Worm (Caenorhabditis elegans) whole organism, L4 larva: Measurements from ENCODE around the gene npr-41.

Source experiments
- F26F4.8 ChIP-seq: fragments of 200-800 bp; sonication (Bioruptor generic); conservative IDR thresholded peaks from 2 replicates; pipeline ENCODE4 v1.3.6; 2022; ENCODE audit warnings: missing genetic modification characterization, missing compliant biosample characterization
- T26A8.4 ChIP-seq: fragments of 200-800 bp; sonication (Bioruptor generic); IDR thresholded peaks from 2 replicates; pipeline ENCODE4 v1.3.6; 2022; ENCODE audit warnings: missing genetic modification characterization, missing compliant biosample characterization
- ZK546.5 ChIP-seq, 2 experiments: sonication (generic microtip); optimal IDR thresholded peaks; 2 replicates each; lab custom pipeline; 2017; ENCODE audit warnings: missing biosample characterization in 2 of 2, missing genetic modification characterization in 2 of 2
- aha-1 ChIP-seq: fragments of 150-350 bp; peaks from one replicate; lab custom pipeline; 2014; ENCODE audit warnings: missing biosample characterization, missing genetic modification characterization
- ama-1 ChIP-seq: fragments of 150-350 bp; optimal IDR thresholded peaks from 2 replicates; lab custom pipeline; 2014; ENCODE audit warnings: inconsistent platforms, mixed read lengths
- arid-1 ChIP-seq: fragments of 200-800 bp; sonication (Bioruptor generic); conservative IDR thresholded peaks from 2 replicates; pipeline ENCODE4 v1.3.6; 2022; ENCODE audit warnings: missing genetic modification reagents, missing genetic modification characterization, missing compliant biosample characterization
- ceh-20 ChIP-seq: fragments of 200-800 bp; sonication (Bioruptor generic); IDR thresholded peaks from 2 replicates; pipeline ENCODE4 v1.3.6; 2022; ENCODE audit warnings: missing genetic modification reagents, missing genetic modification characterization, missing compliant biosample characterization
- ceh-28 ChIP-seq: fragments of 150-350 bp; optimal IDR thresholded peaks from 2 replicates; lab custom pipeline; 2014; ENCODE audit warnings: missing biosample characterization, missing genetic modification reagents, missing genetic modification characterization
- ceh-32 ChIP-seq: sonication (generic microtip); optimal IDR thresholded peaks from 2 replicates; lab custom pipeline; 2016; ENCODE audit warnings: mild to moderate bottlenecking, missing genetic modification characterization, missing compliant biosample characterization; ENCODE audit not compliant: poor library complexity
- daf-16 ChIP-seq, 3 experiments: sonication (generic microtip); optimal IDR thresholded peaks; 2 replicates each; lab custom pipeline; 2016 to 2017; ENCODE audit warnings: missing genetic modification characterization in 3 of 3, missing genetic modification reagents in 3 of 3, mild to moderate bottlenecking in 2 of 3, missing compliant biosample characterization in 2 of 3, missing biosample characterization in 1 of 3, moderate library complexity in 1 of 3
- dmd-8 ChIP-seq: fragments of 200-800 bp; sonication (Bioruptor generic); IDR thresholded peaks from 2 replicates; pipeline ENCODE4 v1.3.6; 2022; ENCODE audit warnings: missing genetic modification characterization, missing compliant biosample characterization
- dmd-9 ChIP-seq: fragments of 200-800 bp; sonication (Bioruptor generic); IDR thresholded peaks from 2 replicates; pipeline ENCODE4 v1.3.6; 2022; ENCODE audit warnings: missing genetic modification reagents, missing genetic modification characterization, missing compliant biosample characterization
- dpl-1 ChIP-seq: fragments of 150-350 bp; optimal IDR thresholded peaks from 2 replicates; lab custom pipeline; 2014; ENCODE audit warnings: missing biosample characterization, missing genetic modification reagents, missing genetic modification characterization
- dve-1 ChIP-seq: sonication (generic microtip); optimal IDR thresholded peaks from 2 replicates; lab custom pipeline; 2017; ENCODE audit warnings: antibody characterized with exemption, mild to moderate bottlenecking, missing genetic modification characterization, missing compliant biosample characterization; ENCODE audit not compliant: insufficient read depth
- hlh-30 ChIP-seq: sonication (generic microtip); optimal IDR thresholded peaks from 2 replicates; lab custom pipeline; 2017; ENCODE audit warnings: antibody characterized with exemption, mild to moderate bottlenecking, missing genetic modification characterization, missing compliant biosample characterization; ENCODE audit not compliant: insufficient read depth
- lim-7 ChIP-seq: fragments of 200-800 bp; sonication (Bioruptor generic); IDR thresholded peaks from 2 replicates; pipeline ENCODE4 v1.3.6; 2022; ENCODE audit warnings: missing genetic modification characterization, missing compliant biosample characterization
- lin-13 ChIP-seq: fragments of 150-350 bp; optimal IDR thresholded peaks from 2 replicates; lab custom pipeline; 2014; ENCODE audit warnings: missing biosample characterization, missing genetic modification reagents, missing genetic modification characterization
- lin-15B ChIP-seq: fragments of 150-350 bp; sonication (generic microtip); optimal IDR thresholded peaks from 3 replicates; lab custom pipeline; 2014; ENCODE audit warnings: missing biosample characterization, missing genetic modification characterization
- lin-29 ChIP-seq: fragments of 200-800 bp; sonication (Bioruptor generic); IDR thresholded peaks from 2 replicates; pipeline ENCODE4 v1.3.6; 2022; ENCODE audit warnings: missing genetic modification reagents, missing genetic modification characterization, missing compliant biosample characterization
- lin-38 ChIP-seq: fragments of 200-800 bp; sonication (Bioruptor generic); IDR thresholded peaks from 2 replicates; pipeline ENCODE4 v1.3.6; 2022; ENCODE audit warnings: missing genetic modification reagents, missing genetic modification characterization, missing compliant biosample characterization
- lir-3 ChIP-seq: sonication (generic microtip); optimal IDR thresholded peaks from 2 replicates; lab custom pipeline; 2016; ENCODE audit warnings: mild to moderate bottlenecking, missing genetic modification characterization, missing compliant biosample characterization
- lsy-2 ChIP-seq, 2 experiments: fragments of 150-350 bp in 1 of 2; sonication (generic microtip) in 1 of 2; optimal IDR thresholded peaks; 2 replicates each; lab custom pipeline; 2014 to 2017; ENCODE audit warnings: missing biosample characterization in 2 of 2, missing genetic modification characterization in 2 of 2
- mep-1 ChIP-seq: fragments of 150-350 bp; sonication (generic microtip); optimal IDR thresholded peaks from 3 replicates; lab custom pipeline; 2014; ENCODE audit warnings: missing biosample characterization, missing genetic modification characterization
- mes-2 ChIP-seq: sonication (generic microtip); optimal IDR thresholded peaks from 2 replicates; lab custom pipeline; 2016; ENCODE audit warnings: missing genotype, mild to moderate bottlenecking, missing genetic modification characterization, missing compliant biosample characterization; ENCODE audit not compliant: poor library complexity, severe bottlenecking
- mxl-2 ChIP-seq: fragments of 200-800 bp; sonication (Bioruptor generic); conservative IDR thresholded peaks from 2 replicates; pipeline ENCODE4 v1.3.6; 2022; ENCODE audit warnings: missing genetic modification reagents, missing genetic modification characterization, missing compliant biosample characterization
- nhr-10 ChIP-seq: fragments of 150-350 bp; optimal IDR thresholded peaks from 2 replicates; lab custom pipeline; 2014; ENCODE audit warnings: missing biosample characterization, missing genetic modification characterization
- nhr-28 ChIP-seq: fragments of 150-350 bp; optimal IDR thresholded peaks from 2 replicates; lab custom pipeline; 2014; ENCODE audit warnings: missing biosample characterization, missing genetic modification characterization
- nhr-48 ChIP-seq: sonication (generic microtip); optimal IDR thresholded peaks from 2 replicates; lab custom pipeline; 2016; ENCODE audit warnings: mild to moderate bottlenecking, missing genetic modification characterization, missing compliant biosample characterization
- nhr-6 ChIP-seq: fragments of 150-350 bp; optimal IDR thresholded peaks from 2 replicates; lab custom pipeline; 2014; ENCODE audit warnings: missing biosample characterization, missing genetic modification characterization
- nhr-76 ChIP-seq: fragments of 150-350 bp; optimal IDR thresholded peaks from 2 replicates; lab custom pipeline; 2014; ENCODE audit warnings: missing biosample characterization, missing genetic modification characterization
- zip-11 ChIP-seq: fragments of 200-800 bp; sonication (Bioruptor generic); IDR thresholded peaks from 2 replicates; pipeline ENCODE4 v1.3.6; 2022; ENCODE audit warnings: missing genetic modification characterization, missing compliant biosample characterization
- zip-2 ChIP-seq: fragments of 150-350 bp; optimal IDR thresholded peaks from 2 replicates; lab custom pipeline; 2014; ENCODE audit warnings: missing biosample characterization, missing genetic modification characterization

Gene npr-41

DNA sequence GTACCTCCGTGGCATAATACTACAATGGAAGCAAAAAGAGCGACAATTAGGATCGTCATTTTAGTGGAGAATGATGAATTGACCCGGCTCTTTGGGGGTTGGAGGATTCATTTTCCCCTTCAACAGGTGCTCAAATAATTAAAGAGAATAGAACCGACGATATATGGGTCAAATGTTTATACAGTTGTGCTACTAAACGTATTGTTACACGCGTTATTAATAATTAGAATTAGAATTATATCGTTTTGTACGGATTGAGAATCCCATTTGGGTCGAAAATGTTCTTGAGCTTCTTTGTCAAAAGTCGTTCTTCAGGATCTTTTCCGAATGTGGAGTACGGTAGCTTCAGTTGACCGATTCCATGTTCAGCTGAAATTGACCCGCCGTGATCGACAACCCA, 28.3 kb downstream of the npr-41 start, which contains the start of gene Y62F5A.9:
TSS of gene Y62F5A.9 (minus strand) at position 101 of the 400 bp plus-strand sequence.
- no peak for TF ChIP-seq aha-1 (tag; lab: Kevin White, UChicago)
- no peak for TF ChIP-seq daf-16 (GFP tag; optimal IDR thresholded peaks at IDR 0.05; lab: Kevin White, UChicago)
- peak; percentile 32 for TF ChIP-seq daf-16 (tag; optimal IDR thresholded peaks at IDR 0.05; lab: Kevin White, UChicago)
- 0 out of 2 replicates have a peak, but pooled peaks have one; percentile 5 for TF ChIP-seq dmd-8 (GFP tag; lab: Robert Waterston, UW)
- no peak for TF ChIP-seq T26A8.4 (GFP tag; lab: Robert Waterston, UW)
- no peak for TF ChIP-seq lin-15B (tag; lab: Kevin White, UChicago)
- 0 out of 2 replicates have a peak, but pooled peaks have one; percentile 10 for TF ChIP-seq lim-7 (GFP tag; lab: Robert Waterston, UW)

DNA sequence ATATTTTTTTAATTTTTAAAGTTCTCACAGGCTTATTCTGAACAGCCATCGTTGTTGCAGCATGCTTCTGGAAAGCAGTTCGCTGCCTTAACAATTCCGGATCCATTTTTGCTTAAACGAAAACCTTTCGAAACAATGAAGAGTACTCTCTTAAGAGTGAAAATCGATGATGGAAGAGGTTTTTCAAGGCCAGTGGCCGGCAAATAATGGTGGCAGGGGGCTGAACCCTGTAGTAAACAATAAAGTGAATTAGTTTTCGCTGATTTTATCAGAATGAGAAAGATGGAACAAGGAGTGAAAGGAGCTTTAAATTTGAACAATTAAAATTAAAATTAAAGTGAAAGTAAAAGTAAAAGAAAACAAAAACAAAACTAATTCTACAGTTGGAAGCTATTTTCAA, 31.9 kb downstream of the npr-41 start, which contains the start of gene gtf-2E2:
TSS of gene gtf-2E2 (minus strand) at position 111 of the 400 bp plus-strand sequence.
- TF ChIP-seq nhr-28 (tag; lab: Kevin White, UChicago): peak; percentile 11
- TF ChIP-seq lin-13 (GFP tag; lab: Kevin White, UChicago): peak; percentile 51
- TF ChIP-seq lin-38 (GFP tag; lab: Robert Waterston, UW): peak; percentile 18; the same call in 1 of the 2 replicates
- peak; percentile 34 for TF ChIP-seq dpl-1
- TF ChIP-seq nhr-76 (tag; lab: Kevin White, UChicago): no peak
- TF ChIP-seq ama-1 (lab: Kevin White, UChicago): peak; percentile 32
- peak; percentile 47 for TF ChIP-seq ceh-28 (tag; lab: Kevin White, UChicago)
- TF ChIP-seq lsy-2 (tag; optimal IDR thresholded peaks at IDR 0.05; lab: Kevin White, UChicago): peak in 1 of 2 experiments; percentile 61
- TF ChIP-seq arid-1: peak; percentile 42; the same call in 1 of the 2 replicates
- TF ChIP-seq hlh-30 (tag; lab: Kevin White, UChicago): peak; percentile 6
- no peak for TF ChIP-seq lir-3 (tag; lab: Kevin White, UChicago)
- no peak for TF ChIP-seq T26A8.4 (GFP tag; lab: Robert Waterston, UW)
- peak; percentile 20 for TF ChIP-seq mep-1 (tag; lab: Kevin White, UChicago)
- no peak for TF ChIP-seq F26F4.8 (GFP tag; lab: Robert Waterston, UW)
- TF ChIP-seq mes-2: peak; percentile 82
- peak; percentile 3 for TF ChIP-seq nhr-6 (tag; lab: Kevin White, UChicago)
- TF ChIP-seq nhr-48 (tag; lab: Kevin White, UChicago): no peak
- no peak for TF ChIP-seq daf-16 (GFP tag; optimal IDR thresholded peaks at IDR 0.05; lab: Kevin White, UChicago)
- TF ChIP-seq daf-16 (tag; optimal IDR thresholded peaks at IDR 0.05; lab: Kevin White, UChicago): peak; percentile 68

- TF ChIP-seq ZK546.5 (tag; optimal IDR thresholded peaks at IDR 0.05; lab: Kevin White, UChicago): no peak
- TF ChIP-seq ceh-20 (GFP tag; lab: Robert Waterston, UW): no peak
- TF ChIP-seq zip-11: no peak
- TF ChIP-seq zip-2: no peak
- TF ChIP-seq nhr-10 (tag; lab: Kevin White, UChicago): no peak
- TF ChIP-seq mxl-2 (GFP tag; lab: Robert Waterston, UW): no peak
- TF ChIP-seq ceh-32: no peak
- no peak for TF ChIP-seq dmd-9 (GFP tag; lab: Robert Waterston, UW)
- TF ChIP-seq nhr-76 (tag; lab: Kevin White, UChicago): no peak
- TF ChIP-seq nhr-6 (tag; lab: Kevin White, UChicago): no peak
- TF ChIP-seq hlh-30 (tag; lab: Kevin White, UChicago): no peak
- TF ChIP-seq, all 104 proteins: peak for 0
Measured at ce11 chrII:11542958-11543357, 32.5 kb downstream of the npr-41 start.

ce11 chrII:11544714-11545113, 34.2 kb downstream of the npr-41 start, which contains the start of gene F54D5.9:
TSS of gene F54D5.9 (minus strand) at chrII:11544828.
- TF ChIP-seq dve-1 (tag; lab: Kevin White, UChicago) (no peak), lin-38 (GFP tag; lab: Robert Waterston, UW) (peak; percentile 14), lin-29 (GFP tag; lab: Robert Waterston, UW) (no peak), lin-13 (GFP tag; lab: Kevin White, UChicago) (no peak)
